Fruit fly (Drosophila melanogaster) whole organism, embryonic: Measurements from ENCODE around the gene CG6055.
A peak's percentile ranks its signal among the peaks of the same experiment; 100 is the strongest.

Experiments used
- Abd-B ChIP-seq: fragments of 200-800 bp; sonication (Bioruptor generic); optimal IDR thresholded peaks from 2 replicates; lab custom pipeline; 2018; ENCODE audit warnings: missing biosample characterization, mild to moderate bottlenecking, missing genetic modification characterization, moderate library complexity
- B-H2 ChIP-seq: fragments of 200-800 bp; sonication (Bioruptor generic); optimal IDR thresholded peaks from 2 replicates; lab custom pipeline; 2018; ENCODE audit warnings: missing biosample characterization, mild to moderate bottlenecking, missing genetic modification characterization
- CG10147 ChIP-seq: fragments of 200-800 bp; sonication (Bioruptor generic); optimal IDR thresholded peaks from 2 replicates; lab custom pipeline; 2019; ENCODE audit warnings: missing biosample characterization, mild to moderate bottlenecking, missing genetic modification characterization, moderate library complexity
- CG10274 ChIP-seq: fragments of 200-800 bp; sonication (Bioruptor generic); optimal IDR thresholded peaks from 3 replicates; lab custom pipeline; 2017; ENCODE audit warnings: missing biosample characterization, mild to moderate bottlenecking, missing genetic modification characterization
- CG10431 ChIP-seq: fragments of 200-800 bp; sonication (Bioruptor generic); optimal IDR thresholded peaks from 3 replicates; lab custom pipeline; 2018; ENCODE audit warnings: missing biosample characterization, mild to moderate bottlenecking, missing genetic modification characterization
- CG11247 ChIP-seq: fragments of 200-800 bp; sonication (Bioruptor generic); IDR thresholded peaks from 2 replicates; pipeline ENCODE4 v1.3.6; 2022; ENCODE audit warnings: missing biosample characterization, missing genetic modification characterization
- CG12391 ChIP-seq: fragments of 200-800 bp; sonication (Bioruptor generic); optimal IDR thresholded peaks from 3 replicates; lab custom pipeline; 2018; ENCODE audit warnings: missing biosample characterization, mild to moderate bottlenecking, missing genetic modification characterization, moderate library complexity
- CG14014 ChIP-seq: fragments of 200-800 bp; sonication (Bioruptor generic); IDR thresholded peaks from 2 replicates; pipeline ENCODE4 v1.3.6; 2022; ENCODE audit warnings: missing biosample characterization, missing genetic modification characterization
- CG14441 ChIP-seq: fragments of 200-800 bp; sonication (Bioruptor generic); IDR thresholded peaks from 2 replicates; pipeline ENCODE4 v1.3.6; 2022; ENCODE audit warnings: missing biosample characterization, missing genetic modification characterization
- CG1603 ChIP-seq: fragments of 200-800 bp; sonication (Bioruptor generic); optimal IDR thresholded peaks from 2 replicates; lab custom pipeline; 2019; ENCODE audit warnings: missing biosample characterization, mild to moderate bottlenecking, missing genetic modification characterization, moderate library complexity
- CG17361 ChIP-seq: fragments of 200-800 bp; sonication (Bioruptor generic); IDR thresholded peaks from 3 replicates; pipeline ENCODE4 v1.3.6; 2022; ENCODE audit warnings: missing biosample characterization, missing genetic modification characterization
- CG18599 ChIP-seq: fragments of 200-800 bp; sonication (Bioruptor generic); optimal IDR thresholded peaks from 3 replicates; lab custom pipeline; 2017; ENCODE audit warnings: missing biosample characterization, missing genetic modification characterization, mild to moderate bottlenecking, moderate library complexity, missing genetic modification reagents
- CG3281 ChIP-seq: fragments of 200-800 bp; sonication (Bioruptor generic); optimal IDR thresholded peaks from 3 replicates; lab custom pipeline; 2017; ENCODE audit warnings: missing biosample characterization, mild to moderate bottlenecking, missing genetic modification characterization
- CG4282 ChIP-seq: fragments of 200-800 bp; sonication (Bioruptor generic); optimal IDR thresholded peaks from 2 replicates; lab custom pipeline; 2016; ENCODE audit warnings: missing biosample characterization, missing genetic modification characterization
- CG6654 ChIP-seq: fragments of 200-800 bp; sonication (Bioruptor generic); optimal IDR thresholded peaks from 2 replicates; lab custom pipeline; 2017; ENCODE audit warnings: missing biosample characterization, mild to moderate bottlenecking, missing genetic modification characterization
- CG8281 ChIP-seq: fragments of 200-800 bp; sonication (Bioruptor generic); optimal IDR thresholded peaks from 2 replicates; lab custom pipeline; 2018; ENCODE audit warnings: missing biosample characterization, mild to moderate bottlenecking, missing genetic modification characterization, moderate library complexity
- Camta ChIP-seq: fragments of 200-800 bp; sonication (Bioruptor generic); optimal IDR thresholded peaks from 2 replicates; lab custom pipeline; 2016; ENCODE audit warnings: missing biosample characterization, missing genetic modification characterization
- CkIIα-i1 ChIP-seq: fragments of 200-800 bp; sonication (Bioruptor generic); IDR thresholded peaks from 2 replicates; pipeline ENCODE4 v1.3.6; 2022; ENCODE audit warnings: missing biosample characterization, missing genetic modification characterization
- Dip2 ChIP-seq: fragments of 200-800 bp; sonication (Bioruptor generic); IDR thresholded peaks from 2 replicates; pipeline ENCODE4 v1.3.6; 2022; ENCODE audit warnings: missing biosample characterization, missing genetic modification characterization
- E2f1 ChIP-seq: fragments of 200-800 bp; sonication (Bioruptor generic); IDR thresholded peaks from 2 replicates; pipeline ENCODE4 v1.3.6; 2022; ENCODE audit warnings: missing biosample characterization, missing genetic modification characterization
- Elba2 ChIP-seq: fragments of 200-800 bp; sonication (Bioruptor generic); optimal IDR thresholded peaks from 3 replicates; lab custom pipeline; 2016; ENCODE audit warnings: missing biosample characterization, missing genetic modification characterization
- Ets97D ChIP-seq: fragments of 200-800 bp; sonication (Bioruptor generic); optimal IDR thresholded peaks from 3 replicates; lab custom pipeline; 2016; ENCODE audit warnings: missing biosample characterization, missing genetic modification characterization
- HLH4C ChIP-seq: fragments of 200-800 bp; sonication (Bioruptor generic); IDR thresholded peaks from 3 replicates; pipeline ENCODE4 v1.3.6; 2022; ENCODE audit warnings: missing biosample characterization, missing genetic modification characterization; ENCODE audit not compliant: partially characterized antibody
- MBD-R2 ChIP-seq: fragments of 200-800 bp; sonication (Bioruptor generic); IDR thresholded peaks from 2 replicates; pipeline ENCODE4 v1.3.6; 2022; ENCODE audit warnings: missing biosample characterization, missing genetic modification characterization
- NFAT ChIP-seq: fragments of 200-800 bp; sonication (Bioruptor generic); IDR thresholded peaks from 2 replicates; pipeline ENCODE4 v1.3.6; 2022; ENCODE audit warnings: missing biosample characterization, missing genetic modification characterization
- Rfx ChIP-seq: fragments of 200-800 bp; sonication (Bioruptor generic); IDR thresholded peaks from 2 replicates; pipeline ENCODE4 v1.3.6; 2022; ENCODE audit warnings: missing biosample characterization, missing genetic modification characterization
- Taf1 ChIP-seq: fragments of 200-800 bp; sonication (Bioruptor generic); IDR thresholded peaks from 2 replicates; pipeline ENCODE4 v1.3.6; 2022; ENCODE audit warnings: missing biosample characterization, missing genetic modification characterization
- Tbp ChIP-seq: fragments of >200 bp; optimal IDR thresholded peaks from 2 replicates; lab custom pipeline; 2018; ENCODE audit warnings: missing biosample characterization, missing genetic modification characterization
- Trl ChIP-seq, 3 experiments: fragments of >200 bp in 2 of 3; fragments of 200-800 bp in 1 of 3; sonication (Bioruptor generic) in 1 of 3; optimal IDR thresholded peaks; 2 replicates in 1 of 3; 3 replicates in 2 of 3; lab custom pipeline; 2016 to 2017; ENCODE audit warnings: missing biosample characterization in 1 of 3, missing genetic modification characterization in 1 of 3
- Xrp1 ChIP-seq: fragments of 200-800 bp; sonication (Bioruptor generic); IDR thresholded peaks from 2 replicates; pipeline ENCODE4 v1.3.6; 2022; ENCODE audit warnings: missing biosample characterization, missing genetic modification characterization
- ap ChIP-seq: fragments of 200-800 bp; sonication (Bioruptor generic); IDR thresholded peaks from 2 replicates; pipeline ENCODE4 v1.3.6; 2022; ENCODE audit warnings: missing biosample characterization, missing genetic modification characterization
- ara ChIP-seq: fragments of 200-800 bp; sonication (Bioruptor generic); IDR thresholded peaks from 2 replicates; pipeline ENCODE4 v1.3.6; 2022; ENCODE audit warnings: missing biosample characterization, missing genetic modification characterization
- dmrt11E ChIP-seq: fragments of 200-800 bp; sonication (Bioruptor generic); optimal IDR thresholded peaks from 3 replicates; lab custom pipeline; 2018; ENCODE audit warnings: missing biosample characterization, mild to moderate bottlenecking, missing genetic modification characterization, moderate library complexity
- dysf ChIP-seq: fragments of 200-800 bp; sonication (Bioruptor generic); IDR thresholded peaks from 3 replicates; pipeline ENCODE4 v1.3.6; 2022; ENCODE audit warnings: missing biosample characterization, missing genetic modification characterization
- ems ChIP-seq: fragments of 200-800 bp; sonication (Bioruptor generic); optimal IDR thresholded peaks from 3 replicates; lab custom pipeline; 2016; ENCODE audit warnings: missing biosample characterization, missing genetic modification characterization
- ftz-f1 ChIP-seq: fragments of 200-800 bp; sonication (Bioruptor generic); optimal IDR thresholded peaks from 2 replicates; lab custom pipeline; 2016; ENCODE audit warnings: missing biosample characterization, missing genetic modification characterization
- gem ChIP-seq: fragments of 200-800 bp; sonication (Bioruptor generic); optimal IDR thresholded peaks from 2 replicates; lab custom pipeline; 2019; ENCODE audit warnings: missing biosample characterization, mild to moderate bottlenecking, missing genetic modification characterization, moderate library complexity
- hth ChIP-seq: fragments of >200 bp; optimal IDR thresholded peaks from 2 replicates; lab custom pipeline; 2017; ENCODE audit warnings: inconsistent platforms
- klu ChIP-seq: fragments of 200-800 bp; sonication (Bioruptor generic); IDR thresholded peaks from 2 replicates; pipeline ENCODE4 v1.3.6; 2022; ENCODE audit warnings: missing biosample characterization, missing genetic modification characterization
- kni ChIP-seq: fragments of 200-800 bp; sonication (Bioruptor generic); optimal IDR thresholded peaks from 3 replicates; lab custom pipeline; 2017; ENCODE audit warnings: mild to moderate bottlenecking, missing biosample characterization, missing genetic modification reagents, missing genetic modification characterization
- mld ChIP-seq: fragments of 200-800 bp; sonication (Bioruptor generic); IDR thresholded peaks from 3 replicates; pipeline ENCODE4 v1.3.6; 2022; ENCODE audit warnings: missing biosample characterization, missing genetic modification characterization; ENCODE audit not compliant: partially characterized antibody
- p53 ChIP-seq: fragments of 200-800 bp; sonication (Bioruptor generic); optimal IDR thresholded peaks from 2 replicates; lab custom pipeline; 2016; ENCODE audit warnings: missing biosample characterization, missing genetic modification characterization
- pan ChIP-seq, 4 experiments: fragments of >200 bp in 3 of 4; fragments of 200-800 bp in 1 of 4; sonication (Bioruptor generic) in 1 of 4; optimal IDR thresholded peaks in 3 of 4; IDR thresholded peaks in 1 of 4; 2 replicates each; pipeline versions ENCODE4 v1.3.6 to Lab custom; 2017 to 2022; ENCODE audit warnings: missing biosample characterization in 2 of 4, missing genetic modification characterization in 2 of 4, mixed read lengths in 1 of 4
- prd ChIP-seq, 3 experiments: fragments of >200 bp in 2 of 3; fragments of 200-800 bp in 1 of 3; sonication (Bioruptor generic) in 1 of 3; optimal IDR thresholded peaks in 2 of 3; IDR thresholded peaks in 1 of 3; 2 replicates in 2 of 3; 3 replicates in 1 of 3; pipeline versions ENCODE4 v1.3.6 to Lab custom; 2017 to 2022; ENCODE audit warnings: missing biosample characterization in 1 of 3, missing genetic modification characterization in 1 of 3
- sisA ChIP-seq: fragments of 200-800 bp; sonication (Bioruptor generic); IDR thresholded peaks from 2 replicates; pipeline ENCODE4 v1.3.6; 2022; ENCODE audit warnings: missing biosample characterization, missing genetic modification characterization
- tio ChIP-seq: fragments of 200-800 bp; sonication (Bioruptor generic); optimal IDR thresholded peaks from 2 replicates; lab custom pipeline; 2017; ENCODE audit warnings: missing biosample characterization, missing genetic modification characterization, inconsistent platforms
- toy ChIP-seq: fragments of 200-800 bp; sonication (Bioruptor generic); IDR thresholded peaks from 2 replicates; pipeline ENCODE4 v1.3.6; 2022; ENCODE audit warnings: missing biosample characterization, missing genetic modification characterization
- usp ChIP-seq: fragments of >200 bp; optimal IDR thresholded peaks from 2 replicates; lab custom pipeline; 2017; ENCODE audit warnings: missing biosample characterization, missing genetic modification characterization

The CG6055 gene

DNA sequence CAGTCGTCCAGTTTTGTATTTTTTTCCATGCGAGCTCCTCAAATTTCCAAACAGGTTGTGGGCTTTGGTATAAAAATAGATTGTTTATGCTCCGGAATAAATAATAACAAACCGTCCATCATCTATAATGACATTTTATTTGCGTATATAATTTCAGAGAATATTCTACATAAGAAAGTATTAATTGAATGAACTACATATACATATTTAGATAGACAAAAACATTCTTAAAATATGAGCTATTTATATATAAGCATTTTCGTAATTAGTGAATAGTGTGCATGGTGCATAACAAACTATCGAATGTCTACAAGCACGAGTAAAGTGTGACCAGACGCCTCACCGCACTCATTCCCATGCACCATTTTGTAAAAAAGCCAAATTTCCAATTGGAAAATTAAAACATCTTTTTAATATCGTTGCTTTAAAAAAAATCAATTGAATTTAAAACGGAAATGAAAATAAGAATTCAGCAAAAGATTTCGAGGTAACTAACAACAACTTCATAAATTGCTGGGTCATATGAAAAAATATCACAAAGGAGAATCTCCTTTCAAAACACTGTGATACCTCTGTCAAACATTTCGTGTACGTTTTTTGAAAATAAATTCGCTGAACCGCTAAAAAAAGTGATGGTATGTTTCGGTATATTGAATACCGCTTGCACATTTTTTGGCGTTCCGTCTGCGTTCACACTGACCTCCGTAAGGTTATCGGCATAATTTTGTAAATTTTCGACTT lies 39.8 kb upstream of the CG6055 start, which contains the start of gene muc (continued):
- peak; percentile 33 for TF ChIP-seq CG18599 (GFP tag; lab: Kevin White, UChicago)
- TF ChIP-seq ap = no peak
- TF ChIP-seq toy (GFP tag; lab: Robert Waterston, UW) = no peak
- no peak for TF ChIP-seq E2f1 (GFP tag; lab: Robert Waterston, UW)
- peak; percentile 55; the same call in 1 of the 2 replicates for TF ChIP-seq NFAT
- TF ChIP-seq usp = no peak
- TF ChIP-seq CG8281 (tag; lab: Kevin White, UChicago) = no peak
- TF ChIP-seq CG10274 = no peak
- TF ChIP-seq CG11247 = no peak
- TF ChIP-seq dmrt11E (tag; lab: Kevin White, UChicago) = peak; percentile 40
- no peak for TF ChIP-seq ftz-f1
- no peak for TF ChIP-seq prd (optimal IDR thresholded peaks at IDR 0.05; lab: Kevin White, UChicago)
- TF ChIP-seq prd (GFP tag; IDR thresholded peaks at IDR 0.05; lab: Robert Waterston, UW) = 0 out of 3 replicates have a peak, but pooled peaks have one; percentile 19
- TF ChIP-seq CG1603 = peak; percentile 70
- 0 out of 2 replicates have a peak, but pooled peaks have one; percentile 14 for TF ChIP-seq CG14014 (GFP tag; lab: Robert Waterston, UW)
- no peak for TF ChIP-seq hth (lab: Kevin White, UChicago)
- no peak for TF ChIP-seq CG10431
- TF ChIP-seq gem (tag; lab: Kevin White, UChicago) = peak; percentile 64
- no peak for TF ChIP-seq klu (GFP tag; lab: Robert Waterston, UW)
- no peak; the same call in 1 of the 2 replicates for TF ChIP-seq MBD-R2
- peak; percentile 44; the same call in 1 of the 3 replicates for TF ChIP-seq mld (GFP tag; lab: Robert Waterston, UW)
- TF ChIP-seq Trl (optimal IDR thresholded peaks at IDR 0.05; lab: Kevin White, UChicago) = no peak
- no peak for TF ChIP-seq Trl (GFP tag; optimal IDR thresholded peaks at IDR 0.05; lab: Kevin White, UChicago)
- TF ChIP-seq Taf1 (GFP tag; lab: Robert Waterston, UW) = no peak
- no peak for TF ChIP-seq CG6654 (GFP tag; lab: Kevin White, UChicago)
- TF ChIP-seq Camta (GFP tag; lab: Kevin White, UChicago) = peak; percentile 29
- TF ChIP-seq Ets97D (GFP tag; lab: Kevin White, UChicago) = peak; percentile 62
- TF ChIP-seq HLH4C (GFP tag; lab: Robert Waterston, UW) = 0 out of 3 replicates have a peak, but pooled peaks have one; percentile 30
- TF ChIP-seq kni (GFP tag; lab: Kevin White, UChicago) = no peak
- TF ChIP-seq ara = no peak
- no peak for TF ChIP-seq CG3281 (GFP tag; lab: Kevin White, UChicago)
- no peak for TF ChIP-seq p53 (GFP tag; lab: Kevin White, UChicago)
- TF ChIP-seq CG4282 (GFP tag; lab: Kevin White, UChicago) = no peak
- no peak for TF ChIP-seq CkIIα-i1
- peak; percentile 33 for TF ChIP-seq B-H2 (GFP tag; lab: Kevin White, UChicago)
- no peak for TF ChIP-seq Tbp
- TF ChIP-seq Rfx = peak; percentile 64
- peak; percentile 41; the same call in 1 of the 2 replicates for TF ChIP-seq Xrp1
- TF ChIP-seq Elba2 (GFP tag; lab: Kevin White, UChicago) = peak; percentile 92
- no peak for TF ChIP-seq pan (optimal IDR thresholded peaks at IDR 0.05; lab: Kevin White, UChicago)
- peak in 1 of 2 experiments; percentile 59 for TF ChIP-seq pan (GFP tag; optimal IDR thresholded peaks at IDR 0.05 in 1 of 2, IDR thresholded peaks at IDR 0.05 in 1 of 2)
- TF ChIP-seq sisA (GFP tag; lab: Robert Waterston, UW) = 0 out of 2 replicates have a peak, but pooled peaks have one; percentile 28
- TF ChIP-seq Abd-B (GFP tag; lab: Kevin White, UChicago) = peak; percentile 33
- TF ChIP-seq ems (GFP tag; lab: Kevin White, UChicago) = peak; percentile 4
- TF ChIP-seq CG12391 (tag; lab: Kevin White, UChicago) = peak; percentile 68
- peak; percentile 43; the same call in 2 of the 3 replicates for TF ChIP-seq dysf (GFP tag; lab: Robert Waterston, UW)
- peak; percentile 11 for TF ChIP-seq CG10147 (GFP tag; lab: Kevin White, UChicago)
- TF ChIP-seq Dip2 (GFP tag; lab: Robert Waterston, UW) = no peak
- TF ChIP-seq CG17361 (GFP tag; lab: Robert Waterston, UW) = peak; percentile 52; the same call in 2 of the 3 replicates
- peak; percentile 24; the same call in 1 of the 2 replicates for TF ChIP-seq CG14441
- TF ChIP-seq tio (GFP tag; lab: Kevin White, UChicago) = peak; percentile 42
